Worm (Caenorhabditis elegans): ENCODE data around the gene ZK418.7.
A peak's percentile ranks its signal among the peaks of the same experiment; 100 is the strongest.

Gene ZK418.7

ce11 chrIII:7030044-7030804 is 50.4 kb downstream of the ZK418.7 start (continued):
- TF ChIP-seq sdc-2 (tag; optimal IDR thresholded peaks at IDR 0.05) (no peak), fkh-6 (tag; optimal IDR thresholded peaks at IDR 0.05) (no peak), tbx-2 (tag; optimal IDR thresholded peaks at IDR 0.05) (peak; percentile 6), ceh-31 (tag; optimal IDR thresholded peaks at IDR 0.05) (no peak), rnt-1 (tag; optimal IDR thresholded peaks at IDR 0.05) (no peak), ama-1 (optimal IDR thresholded peaks at IDR 0.05) (no peak), nhr-232 (tag; optimal IDR thresholded peaks at IDR 0.05) (peak; percentile 35), ttx-3 (tag; optimal IDR thresholded peaks at IDR 0.05) (peak; percentile 55), hlh-8 (tag; optimal IDR thresholded peaks at IDR 0.05) (no peak), madf-2 (tag; optimal IDR thresholded peaks at IDR 0.05) (no peak), C08G9.2 (tag; optimal IDR thresholded peaks at IDR 0.05) (no peak), C38D4.7 (GFP tag; optimal IDR thresholded peaks at IDR 0.05) (peak; percentile 49), sox-2 (GFP tag; IDR thresholded peaks at IDR 0.05) (no peak), unc-55 (GFP tag; optimal IDR thresholded peaks at IDR 0.05) (no peak), pag-3 (tag; optimal IDR thresholded peaks at IDR 0.05; ENCODE audit: borderline replicate concordance) (no peak), odd-2 (tag; optimal IDR thresholded peaks at IDR 0.05) (no peak), ahr-1 (tag; optimal IDR thresholded peaks at IDR 0.05) (peak; percentile 17), hlh-6 (tag; optimal IDR thresholded peaks at IDR 0.05) (peak; percentile 75), dve-1 (tag; optimal IDR thresholded peaks at IDR 0.05) (peak; percentile 45), T23F11.4 (GFP tag; optimal IDR thresholded peaks at IDR 0.05) (no peak), mec-3 (tag; optimal IDR thresholded peaks at IDR 0.05; ENCODE audit: borderline replicate concordance) (no peak), ceh-2 (tag; optimal IDR thresholded peaks at IDR 0.05) (no peak), pat-9 (tag; optimal IDR thresholded peaks at IDR 0.05) (peak; percentile 33), ceh-24 (tag; optimal IDR thresholded peaks at IDR 0.05) (no peak), ceh-45 (GFP tag; IDR thresholded peaks at IDR 0.05) (no peak), unc-42 (tag; optimal IDR thresholded peaks at IDR 0.05) (no peak), unc-3 (GFP tag; conservative IDR thresholded peaks at IDR 0.05) (no peak), unc-3 (tag; optimal IDR thresholded peaks at IDR 0.05) (peak; percentile 9), ceh-22 (tag; optimal IDR thresholded peaks at IDR 0.05) (no peak), che-1 (tag; optimal IDR thresholded peaks at IDR 0.05) (peak; percentile 41), F13H6.1 (tag; optimal IDR thresholded peaks at IDR 0.05) (peak; percentile 10), lim-6 (tag; optimal IDR thresholded peaks at IDR 0.05) (no peak), zip-5 (tag; optimal IDR thresholded peaks at IDR 0.05) (no peak), elt-2 (tag; optimal IDR thresholded peaks at IDR 0.05) (peak; percentile 8), ceh-30 (tag; optimal IDR thresholded peaks at IDR 0.05) (no peak), dmd-4 (tag; optimal IDR thresholded peaks at IDR 0.05; ENCODE audit: borderline replicate concordance) (no peak), ceh-48 (tag; optimal IDR thresholded peaks at IDR 0.05) (no peak), hlh-13 (GFP tag; optimal IDR thresholded peaks at IDR 0.05) (no peak), hlh-15 (tag; optimal IDR thresholded peaks at IDR 0.05) (peak; percentile 3), lin-11 (tag; optimal IDR thresholded peaks at IDR 0.05) (peak; percentile 42), npax-4 (tag; optimal IDR thresholded peaks at IDR 0.05) (peak; percentile 13), ceh-19 (GFP tag; optimal IDR thresholded peaks at IDR 0.05) (no peak), tbx-7 (tag; optimal IDR thresholded peaks at IDR 0.05) (no peak), eyg-1 (tag; optimal IDR thresholded peaks at IDR 0.05) (no peak), pha-2 (tag; optimal IDR thresholded peaks at IDR 0.05) (peak; percentile 39)

Data from whole organism, late embryonic.